Worm (Caenorhabditis elegans) whole organism, L2 larva: ENCODE measurements around the gene abu-13.

Experiments
- aly-2 ChIP-seq: fragments of 150-350 bp; optimal IDR thresholded peaks from 2 replicates; lab custom pipeline; 2014; ENCODE audit warnings: missing biosample characterization, missing genetic modification characterization
- egl-27 ChIP-seq: sonication (generic microtip); optimal IDR thresholded peaks from 3 replicates; lab custom pipeline; 2017; ENCODE audit warnings: missing biosample characterization, missing genetic modification reagents, missing genetic modification characterization
- lin-11 ChIP-seq: fragments of 150-350 bp; sonication (generic microtip); optimal IDR thresholded peaks from 2 replicates; lab custom pipeline; 2014; ENCODE audit warnings: missing biosample characterization, missing genetic modification characterization, inconsistent platforms, mixed read lengths
- lin-13 ChIP-seq: fragments of 150-350 bp; optimal IDR thresholded peaks from 2 replicates; lab custom pipeline; 2014; ENCODE audit warnings: missing biosample characterization, missing genetic modification reagents, missing genetic modification characterization
- mdl-1 ChIP-seq, 2 experiments: fragments of 150-350 bp in 1 of 2; sonication (generic microtip) in 1 of 2; optimal IDR thresholded peaks; 2 replicates each; lab custom pipeline; 2017; ENCODE audit warnings: missing biosample characterization in 2 of 2, missing genetic modification characterization in 2 of 2
- nhr-10 ChIP-seq: sonication (generic microtip); optimal IDR thresholded peaks from 2 replicates; lab custom pipeline; 2017; ENCODE audit warnings: missing biosample characterization, missing genetic modification characterization
- nhr-11 ChIP-seq: fragments of 150-350 bp; optimal IDR thresholded peaks from 2 replicates; lab custom pipeline; 2014; ENCODE audit warnings: missing biosample characterization, missing genetic modification characterization
- nhr-12 ChIP-seq: fragments of 150-350 bp; optimal IDR thresholded peaks from 2 replicates; lab custom pipeline; 2014; ENCODE audit warnings: missing biosample characterization, missing genetic modification characterization
- nhr-6 ChIP-seq: fragments of 150-350 bp; optimal IDR thresholded peaks from 2 replicates; lab custom pipeline; 2014; ENCODE audit warnings: missing biosample characterization, missing genetic modification characterization
- snpc-4 ChIP-seq: fragments of 150-350 bp; optimal IDR thresholded peaks from 2 replicates; lab custom pipeline; 2014; ENCODE audit warnings: missing biosample characterization, missing genetic modification characterization

ce11 chrIII:6991465-6991864 lies 45.8 kb upstream of the abu-13 start:
- TF ChIP-seq lin-13 = no peak
- no peak for TF ChIP-seq snpc-4 (tag; lab: Kevin White, UChicago)
- TF ChIP-seq mdl-1 (tag; optimal IDR thresholded peaks at IDR 0.05; lab: Kevin White, UChicago) = no peak
- TF ChIP-seq egl-27 (tag; lab: Kevin White, UChicago) = no peak
- no peak for TF ChIP-seq aly-2
- TF ChIP-seq nhr-12 (tag; lab: Kevin White, UChicago) = no peak
- no peak for TF ChIP-seq nhr-6 (tag; lab: Kevin White, UChicago)
- TF ChIP-seq lin-11 (tag; lab: Kevin White, UChicago) = no peak
- TF ChIP-seq nhr-11 = no peak
- no peak for TF ChIP-seq nhr-10 (tag; lab: Kevin White, UChicago)
